Worm (Caenorhabditis elegans) whole organism, L4/young adult: ENCODE results near the gene C45G9.2.
"Not testable (repeated sequence)": the region's sequence is repeated elsewhere in the genome, so short reads cannot be mapped to it uniquely, and the experiment has no call there.

Experiments
- W03F9.2 ChIP-seq: fragments of 150-350 bp; optimal IDR thresholded peaks from 2 replicates; lab custom pipeline; 2014; ENCODE audit warnings: missing biosample characterization, missing genetic modification characterization
- dao-5 ChIP-seq: sonication (generic microtip); optimal IDR thresholded peaks from 2 replicates; lab custom pipeline; 2016; ENCODE audit warnings: missing genotype, missing genetic modification characterization, moderate library complexity, missing compliant biosample characterization
- him-1 ChIP-seq: sonication (generic microtip); optimal IDR thresholded peaks from 2 replicates; lab custom pipeline; 2016; ENCODE audit warnings: missing genotype, missing genetic modification reagents, missing genetic modification characterization, missing compliant biosample characterization

Gene C45G9.2

DNA sequence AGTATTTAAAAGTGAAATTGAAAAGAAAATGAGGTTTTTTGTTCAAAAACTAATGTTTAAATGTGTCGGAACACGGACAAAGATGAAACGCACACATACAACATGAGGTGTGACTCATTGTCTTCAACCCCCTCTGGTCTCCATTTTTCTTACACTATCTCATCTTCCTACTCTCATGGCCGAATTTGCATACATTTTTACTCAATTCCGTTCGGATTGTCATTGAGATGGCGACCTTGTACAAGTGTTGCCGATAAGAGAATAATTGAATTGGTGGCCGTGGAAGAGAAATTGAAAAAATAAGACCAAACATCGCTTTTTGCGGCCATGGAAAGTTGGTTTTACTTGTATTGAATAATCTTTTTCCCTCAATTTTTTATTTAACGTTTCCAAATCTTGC lies 21.7 kb upstream of the C45G9.2 start, which contains the start of gene txbp-3:
Gene txbp-3, minus strand, starts transcription at position 285 of the 400 bp plus-strand sequence.
- TF ChIP-seq him-1 (tag; lab: Kevin White, UChicago) (no peak), W03F9.2 (tag; lab: Kevin White, UChicago) (peak; percentile 55), dao-5 (tag; lab: Kevin White, UChicago) (no peak)

DNA sequence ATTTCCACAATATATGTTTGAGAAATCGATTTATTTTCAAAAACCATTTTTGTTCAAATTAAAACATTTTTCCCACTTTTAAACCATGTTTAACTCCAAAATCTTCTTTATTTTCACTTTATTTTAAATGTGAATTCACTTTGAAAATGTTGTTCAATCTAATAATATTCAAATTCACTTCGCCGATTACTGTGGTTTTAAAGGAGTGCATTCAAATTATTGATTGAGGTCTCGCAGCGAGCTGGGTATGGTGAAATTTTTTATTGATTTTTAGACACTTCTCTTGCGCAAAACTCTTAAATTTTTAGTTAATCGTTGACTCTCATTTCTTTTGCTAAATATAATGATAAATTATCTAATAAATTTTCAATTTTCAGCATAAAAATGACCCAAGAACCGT lies 21.1 kb upstream of the C45G9.2 start, which contains the start of gene C45G9.5:
Gene C45G9.5, plus strand, starts transcription at position 378 of the 400 bp plus-strand sequence.
- no peak for TF ChIP-seq W03F9.2 (tag; lab: Kevin White, UChicago)
- TF ChIP-seq dao-5 (tag; lab: Kevin White, UChicago): no peak
- TF ChIP-seq him-1 (tag; lab: Kevin White, UChicago): no peak

- TF ChIP-seq W03F9.2 (tag; lab: Kevin White, UChicago) (no peak), him-1 (tag; lab: Kevin White, UChicago) (no peak), dao-5 (tag; lab: Kevin White, UChicago) (no peak)
Measured at ce11 chrIII:5051949-5052348, 16.9 kb upstream of the C45G9.2 start, which contains the start of gene C45G9.15. Gene C45G9.15 (minus strand): TSS chrIII:5052049.

ce11 chrIII:5053541-5053940 lies 15.3 kb upstream of the C45G9.2 start, which contains the start of gene C45G9.8:
Gene C45G9.8 (minus strand): TSS chrIII:5053641.
- TF ChIP-seq W03F9.2 (tag; lab: Kevin White, UChicago): no peak
- no peak for TF ChIP-seq dao-5 (tag; lab: Kevin White, UChicago)

DNA sequence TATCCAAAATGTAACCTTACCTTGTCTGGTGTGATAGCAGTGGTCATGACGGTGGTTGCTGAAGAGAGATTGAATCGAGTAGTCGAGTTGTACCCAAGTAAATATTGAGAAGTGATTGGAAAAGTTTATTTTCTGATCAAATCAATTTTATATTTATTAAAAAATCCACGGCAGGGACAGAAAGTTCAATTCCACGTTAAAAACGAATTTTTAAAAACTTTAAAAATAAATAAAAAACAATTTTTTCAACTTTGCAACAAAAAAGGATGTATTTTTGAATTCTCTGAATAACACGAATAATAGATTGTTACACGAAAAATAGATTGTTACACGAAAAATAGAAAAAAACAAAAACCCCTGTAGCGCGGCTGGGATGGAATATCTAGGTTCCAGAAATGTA lies 13.2 kb upstream of the C45G9.2 start, which contains the start of gene C45G9.9:
Gene C45G9.9, minus strand, starts transcription at position 101 of the 400 bp plus-strand sequence.
- not testable (repeated sequence) for TF ChIP-seq him-1, W03F9.2, dao-5 (tag; lab: Kevin White, UChicago)

DNA sequence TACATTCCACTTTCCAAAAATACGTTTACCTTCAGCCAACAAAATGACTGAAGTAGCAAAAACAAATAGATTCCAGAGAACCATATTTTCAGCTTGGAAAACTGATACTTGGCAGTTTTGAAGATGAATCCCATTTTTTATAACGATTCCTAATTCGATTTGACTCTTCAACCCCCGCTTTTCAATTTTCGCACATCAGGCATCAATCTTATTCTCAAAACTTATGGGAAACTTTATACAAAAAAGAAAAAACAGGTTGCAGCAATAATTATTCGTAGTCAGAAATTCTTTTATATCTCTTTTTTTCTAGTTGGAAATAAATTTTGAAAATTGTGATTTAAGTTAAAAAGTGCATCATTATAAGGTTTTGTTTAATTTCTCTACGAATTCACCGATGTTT lies 7.1 kb upstream of the C45G9.2 start, which contains the start of gene C45G9.10:
Gene C45G9.10, minus strand, starts transcription at position 101 of the 400 bp plus-strand sequence.
- TF ChIP-seq dao-5 (tag; lab: Kevin White, UChicago): no peak
- TF ChIP-seq W03F9.2 (tag; lab: Kevin White, UChicago): no peak
- no peak for TF ChIP-seq him-1 (tag; lab: Kevin White, UChicago)

DNA sequence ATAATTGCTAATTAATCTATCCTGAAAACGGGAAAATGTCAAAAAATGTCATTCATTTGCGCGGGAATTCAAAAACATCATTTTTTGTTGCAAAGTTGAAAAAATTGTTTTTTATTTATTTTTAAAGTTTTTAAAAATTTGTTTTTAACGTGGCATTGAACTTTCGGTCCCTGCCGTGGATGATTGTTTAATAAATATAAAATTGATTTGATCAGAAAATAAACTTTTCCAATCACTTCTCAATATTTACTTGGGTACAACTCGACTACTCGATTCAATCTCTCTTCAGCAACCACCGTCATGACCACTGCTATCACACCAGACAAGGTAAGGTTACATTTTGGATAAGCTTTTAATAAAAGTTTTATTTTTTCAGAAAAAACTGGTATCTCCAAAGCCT lies 6.5 kb upstream of the C45G9.2 start, which contains the start of gene C45G9.4:
Gene C45G9.4, plus strand, starts transcription at position 301 of the 400 bp plus-strand sequence.
- not testable (repeated sequence) for TF ChIP-seq dao-5, W03F9.2, him-1 (tag; lab: Kevin White, UChicago)

DNA sequence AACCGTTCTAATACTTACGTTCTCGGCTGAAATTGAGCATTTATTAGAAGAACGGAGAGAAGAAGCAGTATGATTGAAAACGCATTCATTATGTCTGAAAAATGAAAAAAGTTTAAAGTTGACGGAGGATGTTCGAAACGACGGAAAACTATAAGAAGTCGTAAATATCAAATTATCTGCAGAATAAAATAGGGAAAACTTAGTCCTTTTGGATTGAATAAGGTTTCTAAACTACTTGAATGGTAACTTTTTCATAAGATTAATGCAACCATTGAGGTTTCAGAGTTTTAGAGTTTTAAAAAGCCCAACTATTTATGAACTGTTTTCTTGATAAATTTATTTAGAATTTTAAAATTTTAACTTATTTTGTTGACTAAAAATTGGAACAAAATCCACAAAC lies 2.6 kb downstream of the C45G9.2 start, which contains the start of gene C45G9.12:
Gene C45G9.12, minus strand, starts transcription at position 101 of the 400 bp plus-strand sequence.
- TF ChIP-seq dao-5 (tag; lab: Kevin White, UChicago) (no peak), W03F9.2 (tag; lab: Kevin White, UChicago) (no peak), him-1 (tag; lab: Kevin White, UChicago) (no peak)

- TF ChIP-seq him-1 (tag; lab: Kevin White, UChicago): no peak
- no peak for TF ChIP-seq W03F9.2 (tag; lab: Kevin White, UChicago)
- no peak for TF ChIP-seq dao-5 (tag; lab: Kevin White, UChicago)
Measured at ce11 chrIII:5074398-5074797, 5.5 kb downstream of the C45G9.2 start, which contains the start of gene ttbk-6. Gene ttbk-6 (plus strand): TSS chrIII:5074698.

- TF ChIP-seq dao-5 (tag; lab: Kevin White, UChicago) (no peak), W03F9.2 (tag; lab: Kevin White, UChicago) (no peak), him-1 (tag; lab: Kevin White, UChicago) (no peak)
Measured at ce11 chrIII:5076569-5076968, 7.7 kb downstream of the C45G9.2 start.

- no peak for TF ChIP-seq dao-5 (tag; lab: Kevin White, UChicago)
- no peak for TF ChIP-seq W03F9.2 (tag; lab: Kevin White, UChicago)
- TF ChIP-seq him-1 (tag; lab: Kevin White, UChicago): no peak
Measured at ce11 chrIII:5077150-5077814, 8.4 kb downstream of the C45G9.2 start, which contains the start of gene alh-1. Gene alh-1 (plus strand): TSS chrIII:5077764.

ce11 chrIII:5078062-5078461 lies 9.2 kb downstream of the C45G9.2 start:
- no peak for TF ChIP-seq him-1 (tag; lab: Kevin White, UChicago)
- TF ChIP-seq dao-5 (tag; lab: Kevin White, UChicago): no peak
- no peak for TF ChIP-seq W03F9.2 (tag; lab: Kevin White, UChicago)
